Worm (Caenorhabditis elegans): ENCODE data around the gene B0496.1.

B0496.1 gene

ce11 chrIV:7468638-7469037 is 22.5 kb downstream of the B0496.1 start:
- no peak for TF ChIP-seq ceh-31 (tag; optimal IDR thresholded peaks at IDR 0.05)
- no peak for TF ChIP-seq K09A11.1 (tag; optimal IDR thresholded peaks at IDR 0.05; ENCODE audit: insufficient read depth)
- no peak for TF ChIP-seq npax-4 (tag; optimal IDR thresholded peaks at IDR 0.05)
- TF ChIP-seq C08G9.2 (tag; optimal IDR thresholded peaks at IDR 0.05), result no peak
- no peak for TF ChIP-seq rnt-1 (tag; optimal IDR thresholded peaks at IDR 0.05)
- TF ChIP-seq pha-2 (tag; optimal IDR thresholded peaks at IDR 0.05), result no peak
- no peak for TF ChIP-seq elt-4 (tag; optimal IDR thresholded peaks at IDR 0.05)
- no peak for TF ChIP-seq nhr-11 (tag; optimal IDR thresholded peaks at IDR 0.05)
- TF ChIP-seq unc-3 (GFP tag; conservative IDR thresholded peaks at IDR 0.05), result no peak
- TF ChIP-seq unc-3 (tag; optimal IDR thresholded peaks at IDR 0.05), result no peak
- TF ChIP-seq ceh-9 (tag; optimal IDR thresholded peaks at IDR 0.05), result no peak
- no peak for TF ChIP-seq Y22D7AL.16 (tag; optimal IDR thresholded peaks at IDR 0.05)
- no peak for TF ChIP-seq ceh-6 (GFP tag; optimal IDR thresholded peaks at IDR 0.05)
- TF ChIP-seq pax-1 (tag; optimal IDR thresholded peaks at IDR 0.05), result no peak
- no peak for TF ChIP-seq nfya-1 (tag; optimal IDR thresholded peaks at IDR 0.05)
- no peak for TF ChIP-seq K02D7.2 (tag; optimal IDR thresholded peaks at IDR 0.05)
- no peak for TF ChIP-seq ceh-48 (tag; optimal IDR thresholded peaks at IDR 0.05)
- no peak for TF ChIP-seq madf-2 (tag; optimal IDR thresholded peaks at IDR 0.05)

ce11 chrIV:7469782-7470413 is 23.8 kb downstream of the B0496.1 start, which contains the start of gene F55G1.7:
Gene F55G1.7 (minus strand): TSS chrIV:7469832.
- TF ChIP-seq hlh-8 (tag; optimal IDR thresholded peaks at IDR 0.05), result no peak

ce11 chrIV:7473159-7473649 is 27.1 kb downstream of the B0496.1 start, which contains the start of the genes plk-3 and F55G1.6:
Gene plk-3 (minus strand): TSS chrIV:7473209.
Gene F55G1.6 (plus strand): TSS chrIV:7473517.
- TF ChIP-seq tbx-2 (tag; optimal IDR thresholded peaks at IDR 0.05), result no peak
- no peak for TF ChIP-seq pat-9 (tag; optimal IDR thresholded peaks at IDR 0.05)
- TF ChIP-seq Y22D7AL.16 (tag; optimal IDR thresholded peaks at IDR 0.05), result no peak
- TF ChIP-seq sdc-2 (tag; optimal IDR thresholded peaks at IDR 0.05), result no peak
- TF ChIP-seq ceh-24 (tag; optimal IDR thresholded peaks at IDR 0.05), result no peak
- TF ChIP-seq ets-4 (tag; optimal IDR thresholded peaks at IDR 0.05), result no peak
- TF ChIP-seq nhr-11 (tag; optimal IDR thresholded peaks at IDR 0.05), result no peak
- no peak for TF ChIP-seq ama-1 (optimal IDR thresholded peaks at IDR 0.05)
- TF ChIP-seq fkh-6 (tag; optimal IDR thresholded peaks at IDR 0.05), result no peak
- TF ChIP-seq hlh-30 (tag; optimal IDR thresholded peaks at IDR 0.05; ENCODE audit: insufficient read depth), result no peak
- TF ChIP-seq hlh-8 (tag; optimal IDR thresholded peaks at IDR 0.05), result no peak

- no peak for TF ChIP-seq sox-4 (tag; optimal IDR thresholded peaks at IDR 0.05)
- TF ChIP-seq rnt-1 (tag; optimal IDR thresholded peaks at IDR 0.05), result no peak
- TF ChIP-seq ceh-34 (tag; optimal IDR thresholded peaks at IDR 0.05), result no peak
- no peak for TF ChIP-seq unc-55 (GFP tag; optimal IDR thresholded peaks at IDR 0.05)
- TF ChIP-seq sdc-2 (tag; optimal IDR thresholded peaks at IDR 0.05), result no peak
- no peak for TF ChIP-seq lin-11 (tag; optimal IDR thresholded peaks at IDR 0.05)
- no peak for TF ChIP-seq ahr-1 (tag; optimal IDR thresholded peaks at IDR 0.05)
- no peak for TF ChIP-seq pros-1 (tag; optimal IDR thresholded peaks at IDR 0.05)
- TF ChIP-seq C08G9.2 (tag; optimal IDR thresholded peaks at IDR 0.05), result no peak
- no peak for TF ChIP-seq ztf-16 (tag; optimal IDR thresholded peaks at IDR 0.05)
- no peak for TF ChIP-seq ttx-3 (tag; optimal IDR thresholded peaks at IDR 0.05)
- TF ChIP-seq mec-3 (tag; optimal IDR thresholded peaks at IDR 0.05; ENCODE audit: borderline replicate concordance), result no peak
- TF ChIP-seq madf-2 (tag; optimal IDR thresholded peaks at IDR 0.05), result no peak
- no peak for TF ChIP-seq F13H6.1 (tag; optimal IDR thresholded peaks at IDR 0.05)
- no peak for TF ChIP-seq ceh-22 (tag; optimal IDR thresholded peaks at IDR 0.05)
- TF ChIP-seq ceh-48 (tag; optimal IDR thresholded peaks at IDR 0.05), result no peak
- TF ChIP-seq elt-2 (tag; optimal IDR thresholded peaks at IDR 0.05), result no peak
- no peak for TF ChIP-seq pqm-1 (tag; optimal IDR thresholded peaks at IDR 0.05)
- TF ChIP-seq ama-1 (optimal IDR thresholded peaks at IDR 0.05), result no peak
- TF ChIP-seq npax-4 (tag; optimal IDR thresholded peaks at IDR 0.05), result no peak
Measured at ce11 chrIV:7474826-7475225, 28.7 kb downstream of the B0496.1 start, which contains the start of gene slc-25A18.2. Gene slc-25A18.2 (plus strand): TSS chrIV:7475041.
